Worm (Caenorhabditis elegans): ENCODE results near the gene Y66C5A.1.

The Y66C5A.1 gene

DNA sequence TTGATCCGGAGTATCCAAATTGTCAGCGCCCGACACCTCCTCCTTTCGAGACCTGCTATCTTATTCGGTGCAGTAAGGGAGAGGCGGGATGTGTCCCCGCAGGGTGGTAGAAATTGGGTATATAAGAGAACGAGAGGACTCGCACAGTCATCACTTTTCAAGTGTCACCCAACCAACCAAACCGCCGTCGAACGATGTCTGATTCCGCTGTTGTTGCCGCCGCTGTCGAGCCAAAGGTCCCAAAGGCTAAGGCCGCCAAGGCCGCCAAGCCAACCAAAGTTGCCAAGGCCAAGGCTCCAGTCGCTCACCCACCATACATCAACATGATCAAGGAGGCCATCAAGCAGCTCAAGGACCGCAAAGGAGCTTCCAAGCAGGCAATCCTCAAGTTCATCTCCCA, 34.6 kb upstream of the Y66C5A.1 start, which contains the start of gene his-24 (continued):
- TF ChIP-seq ZK546.5 (tag; optimal IDR thresholded peaks at IDR 0.05) (no peak), ceh-82 (tag; optimal IDR thresholded peaks at IDR 0.05) (no peak), blmp-1 (tag; optimal IDR thresholded peaks at IDR 0.05; ENCODE audit: insufficient read depth) (no peak)

DNA sequence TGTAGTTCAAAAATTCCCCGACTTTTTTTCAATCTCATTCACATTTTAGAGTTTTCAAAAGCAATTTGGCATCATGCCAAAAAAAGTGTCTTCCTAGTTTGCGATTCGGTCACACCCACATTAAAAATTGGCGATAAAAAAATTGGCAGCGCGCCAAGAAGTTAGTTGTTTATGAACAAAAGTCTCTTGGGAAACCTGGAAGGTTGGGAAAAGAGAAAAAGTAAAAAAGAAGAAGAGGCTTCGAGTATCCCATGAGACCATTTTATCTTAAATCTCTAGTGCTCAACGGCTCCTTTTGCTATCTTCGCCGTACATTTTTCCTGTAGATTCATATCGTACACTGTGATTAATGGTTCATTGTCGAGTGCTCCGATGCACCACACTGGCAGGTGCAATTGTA, 32.5 kb upstream of the Y66C5A.1 start:
- TF ChIP-seq elt-1 (tag; optimal IDR thresholded peaks at IDR 0.05) (no peak), mab-5 (tag; optimal IDR thresholded peaks at IDR 0.05) (peak; percentile 35), nhr-23 (tag; optimal IDR thresholded peaks at IDR 0.05) (no peak)

ce11 chrX:14487333-14487732, 32.0 kb upstream of the Y66C5A.1 start:
- TF ChIP-seq lin-13 (GFP tag; optimal IDR thresholded peaks at IDR 0.05) (no peak), Y55F3AM.14 (GFP tag; optimal IDR thresholded peaks at IDR 0.05) (no peak), ceh-82 (tag; optimal IDR thresholded peaks at IDR 0.05) (no peak), ZK546.5 (tag; optimal IDR thresholded peaks at IDR 0.05) (no peak), lin-39 (tag; optimal IDR thresholded peaks at IDR 0.05) (peak; percentile 87), zag-1 (tag; optimal IDR thresholded peaks at IDR 0.05) (no peak), fos-1 (tag; optimal IDR thresholded peaks at IDR 0.05) (no peak), nhr-11 (tag; optimal IDR thresholded peaks at IDR 0.05) (no peak), lsy-2 (tag; optimal IDR thresholded peaks at IDR 0.05) (no peak), elt-1 (tag; optimal IDR thresholded peaks at IDR 0.05) (no peak), sma-3 (GFP tag; optimal IDR thresholded peaks at IDR 0.05) (no peak), nhr-237 (tag; optimal IDR thresholded peaks at IDR 0.05) (no peak), mdl-1 (tag; optimal IDR thresholded peaks at IDR 0.05) (no peak), unc-55 (GFP tag; optimal IDR thresholded peaks at IDR 0.05) (no peak), nhr-129 (tag; optimal IDR thresholded peaks at IDR 0.05) (no peak), R02D3.7 (tag; optimal IDR thresholded peaks at IDR 0.05) (no peak), peb-1 (tag; optimal IDR thresholded peaks at IDR 0.05) (no peak), nhr-25 (tag; optimal IDR thresholded peaks at IDR 0.05) (peak; percentile 51), egl-27 (tag; optimal IDR thresholded peaks at IDR 0.05) (no peak), blmp-1 (tag; optimal IDR thresholded peaks at IDR 0.05; ENCODE audit: insufficient read depth) (no peak), unc-62 (GFP tag; optimal IDR thresholded peaks at IDR 0.05) (no peak), ztf-4 (tag; optimal IDR thresholded peaks at IDR 0.05) (no peak), skn-1 (tag; optimal IDR thresholded peaks at IDR 0.05) (no peak), mab-5 (tag; optimal IDR thresholded peaks at IDR 0.05) (peak; percentile 72), nhr-10 (tag; optimal IDR thresholded peaks at IDR 0.05) (no peak), ama-1 (optimal IDR thresholded peaks at IDR 0.05) (no peak), ztf-1 (GFP tag; conservative IDR thresholded peaks at IDR 0.05) (no peak), lin-11 (tag; optimal IDR thresholded peaks at IDR 0.05) (no peak), sem-4 (tag; optimal IDR thresholded peaks at IDR 0.05) (no peak), mbf-1 (tag; optimal IDR thresholded peaks at IDR 0.05) (no peak), ceh-16 (tag; optimal IDR thresholded peaks at IDR 0.05) (peak; percentile 98), aly-2 (tag; optimal IDR thresholded peaks at IDR 0.05) (no peak), crh-2 (tag; optimal IDR thresholded peaks at IDR 0.05) (no peak), ztf-11 (tag; optimal IDR thresholded peaks at IDR 0.05) (no peak), nhr-6 (tag; optimal IDR thresholded peaks at IDR 0.05) (no peak), nhr-23 (tag; optimal IDR thresholded peaks at IDR 0.05) (no peak), sma-9 (GFP tag; optimal IDR thresholded peaks at IDR 0.05) (peak; percentile 23), sma-9 (tag; optimal IDR thresholded peaks at IDR 0.05) (no peak), elt-3 (tag; optimal IDR thresholded peaks at IDR 0.05) (no peak)

DNA sequence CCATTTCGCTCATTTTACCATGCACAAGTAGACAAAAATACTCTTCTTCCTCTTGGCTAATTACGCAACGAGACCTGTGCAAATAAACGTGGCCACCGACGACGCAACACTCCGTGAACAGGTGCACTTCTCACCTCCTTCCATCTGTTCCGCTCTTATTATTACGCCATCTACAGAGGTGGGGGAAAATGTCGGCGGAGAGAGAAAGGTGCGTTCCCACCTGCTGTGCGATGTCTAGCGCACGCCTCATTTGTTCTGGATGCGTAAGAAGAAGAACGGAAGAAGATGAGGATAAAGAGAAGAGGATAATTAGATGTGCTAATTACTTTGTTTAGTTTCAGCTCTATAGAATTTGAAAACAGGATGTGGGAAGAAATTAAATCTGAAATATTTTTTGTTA, 31.2 kb upstream of the Y66C5A.1 start:
- TF ChIP-seq ceh-16 (tag; optimal IDR thresholded peaks at IDR 0.05) (no peak), peb-1 (tag; optimal IDR thresholded peaks at IDR 0.05) (no peak), ceh-82 (tag; optimal IDR thresholded peaks at IDR 0.05) (no peak), ama-1 (optimal IDR thresholded peaks at IDR 0.05) (no peak)
